Fruit fly (Drosophila melanogaster): ENCODE results near the gene CG34126.
A peak's percentile ranks its signal among the peaks of the same experiment; 100 is the strongest.

The CG34126 gene

DNA sequence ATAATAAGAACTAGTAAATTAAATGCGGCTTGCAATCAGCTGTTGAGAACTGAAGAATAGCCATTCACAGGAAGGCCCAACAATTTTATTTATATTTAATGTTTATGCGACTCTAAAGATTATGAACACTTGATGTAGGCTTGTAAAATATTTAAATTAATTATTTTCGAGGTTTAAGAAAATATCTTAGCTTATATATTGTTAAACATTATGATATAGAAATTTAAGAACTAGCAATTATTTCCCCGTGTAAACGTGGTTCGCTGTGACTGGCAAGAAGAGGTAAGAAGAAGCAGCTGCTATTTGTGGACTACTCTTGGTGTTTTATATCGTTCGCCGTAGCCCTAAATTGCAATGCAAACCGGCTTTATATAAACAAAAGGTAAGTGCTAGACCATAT is 36.1 kb upstream of the CG34126 start, which contains the start of the genes mRpL24 and betaggt-I:
mRpL24 (minus strand) TSS at position 62 of the 400 bp plus-strand sequence.
betaggt-I (plus strand) TSS at position 280 of the 400 bp plus-strand sequence.
- TF ChIP-seq CG15336 (GFP tag; IDR thresholded peaks at IDR 0.05) (peak; percentile 97), CG34406 (GFP tag; optimal IDR thresholded peaks at IDR 0.05) (peak; percentile 97), cyc (GFP tag; optimal IDR thresholded peaks at IDR 0.05) (peak; percentile 95), Gug (GFP tag; IDR thresholded peaks at IDR 0.05) (peak; percentile 98), CG6163 (GFP tag; IDR thresholded peaks at IDR 0.05) (peak; percentile 98), topi (GFP tag; optimal IDR thresholded peaks at IDR 0.05) (peak; percentile 96), ss (GFP tag; optimal IDR thresholded peaks at IDR 0.05) (peak; percentile 89 to 94), Sox14 (GFP tag; optimal IDR thresholded peaks at IDR 0.05) (peak; percentile 96), Sox102F (GFP tag; optimal IDR thresholded peaks at IDR 0.05) (peak; percentile 92), CG31627 (GFP tag; optimal IDR thresholded peaks at IDR 0.05) (peak; percentile 95), net (GFP tag; optimal IDR thresholded peaks at IDR 0.05) (peak; percentile 96), CG7368 (GFP tag; optimal IDR thresholded peaks at IDR 0.05) (peak; percentile 90), CG6792 (GFP tag; optimal IDR thresholded peaks at IDR 0.05) (peak; percentile 96), eg (GFP tag; IDR thresholded peaks at IDR 0.05) (peak; percentile 99), spab (GFP tag; optimal IDR thresholded peaks at IDR 0.05) (peak; percentile 92), fd59A (GFP tag; optimal IDR thresholded peaks at IDR 0.05) (peak; percentile 91), Ets21C (GFP tag; optimal IDR thresholded peaks at IDR 0.05) (peak; percentile 90), Eip75B (GFP tag; optimal IDR thresholded peaks at IDR 0.05) (peak; percentile 94), pdm3 (GFP tag; optimal IDR thresholded peaks at IDR 0.05) (peak; percentile 97), CG10631 (GFP tag; optimal IDR thresholded peaks at IDR 0.05) (peak; percentile 98), Eip78C (GFP tag) (peak; percentile 99), CG11294 (GFP tag; IDR thresholded peaks at IDR 0.05) (peak; percentile 96), Ets96B (tag; optimal IDR thresholded peaks at IDR 0.05) (peak; percentile 98), Smox (GFP tag; optimal IDR thresholded peaks at IDR 0.05) (peak; percentile 95), salr (GFP tag; optimal IDR thresholded peaks at IDR 0.05) (peak in 1 of 2 experiments; percentile 94), CG8319 (GFP tag; optimal IDR thresholded peaks at IDR 0.05) (peak; percentile 89), CG3032 (tag; optimal IDR thresholded peaks at IDR 0.05) (peak; percentile 99), esn (GFP tag; optimal IDR thresholded peaks at IDR 0.05) (peak; percentile 98), CG16779 (tag; optimal IDR thresholded peaks at IDR 0.05) (peak; percentile 90), dac (GFP tag; optimal IDR thresholded peaks at IDR 0.05) (peak; percentile 93), CG9139 (GFP tag; optimal IDR thresholded peaks at IDR 0.05) (peak; percentile 93), CG11762 (GFP tag; optimal IDR thresholded peaks at IDR 0.05; ENCODE audit: insufficient read depth) (peak; percentile 89), CG8119 (GFP tag; IDR thresholded peaks at IDR 0.05) (peak; percentile 95), dsx (GFP tag; optimal IDR thresholded peaks at IDR 0.05; ENCODE audit: poor library complexity, severe bottlenecking) (peak; percentile 97), CG4318 (GFP tag; optimal IDR thresholded peaks at IDR 0.05) (peak; percentile 94), fd85E (GFP tag; optimal IDR thresholded peaks at IDR 0.05) (peak; percentile 28), Lpt (GFP tag; optimal IDR thresholded peaks at IDR 0.05) (peak; percentile 94), CG10669 (GFP tag; optimal IDR thresholded peaks at IDR 0.05) (peak; percentile 96), CG6854 (GFP tag; optimal IDR thresholded peaks at IDR 0.05) (peak; percentile 85), achi (GFP tag; optimal IDR thresholded peaks at IDR 0.05) (peak; percentile 95), fkh (GFP tag; optimal IDR thresholded peaks at IDR 0.05) (peak; percentile 87), lz (GFP tag; optimal IDR thresholded peaks at IDR 0.05) (peak; percentile 97), svp (GFP tag) (peak; percentile 96), Sox15 (GFP tag; optimal IDR thresholded peaks at IDR 0.05) (peak; percentile 96), Hr39 (GFP tag; optimal IDR thresholded peaks at IDR 0.05) (peak; percentile 90), Blimp-1 (GFP tag; optimal IDR thresholded peaks at IDR 0.05) (peak; percentile 87), Hr4 (GFP tag; optimal IDR thresholded peaks at IDR 0.05) (peak; percentile 95), acj6 (GFP tag; optimal IDR thresholded peaks at IDR 0.05) (peak; percentile 97), CG8632 (GFP tag; optimal IDR thresholded peaks at IDR 0.05) (peak; percentile 96), OdsH (GFP tag; optimal IDR thresholded peaks at IDR 0.05) (peak; percentile 98), CG6808 (GFP tag; optimal IDR thresholded peaks at IDR 0.05) (peak; percentile 90), Hr38 (GFP tag; optimal IDR thresholded peaks at IDR 0.05) (no peak)

Data from whole organism, prepupa.